Worm (Caenorhabditis elegans) whole organism, young adult: ENCODE data around the gene F47G3.4.

Experiments used
- C17E4.6 ChIP-seq: fragments of 200-800 bp; sonication (Bioruptor generic); IDR thresholded peaks from 2 replicates; pipeline ENCODE4 v1.3.6; 2022; ENCODE audit warnings: missing genetic modification reagents, missing genetic modification characterization, missing compliant biosample characterization
- F57A8.1 ChIP-seq: fragments of 200-800 bp; sonication (Bioruptor generic); optimal IDR thresholded peaks from 2 replicates; lab custom pipeline; 2018; ENCODE audit warnings: mild to moderate bottlenecking, missing genetic modification characterization, moderate library complexity, missing compliant biosample characterization
- K11D2.4 ChIP-seq: fragments of 200-800 bp; sonication (Bioruptor generic); IDR thresholded peaks from 2 replicates; pipeline ENCODE4 v1.3.6; 2022; ENCODE audit warnings: missing genetic modification reagents, missing genetic modification characterization, missing compliant biosample characterization
- dpl-1 ChIP-seq: fragments of 150-350 bp; optimal IDR thresholded peaks from 2 replicates; lab custom pipeline; 2014; ENCODE audit warnings: missing biosample characterization, missing genetic modification reagents, missing genetic modification characterization
- efl-1 ChIP-seq: fragments of 150-350 bp; optimal IDR thresholded peaks from 2 replicates; lab custom pipeline; 2014; ENCODE audit warnings: missing biosample characterization, missing genetic modification reagents, missing genetic modification characterization
- nhr-27 ChIP-seq: fragments of 200-800 bp; sonication (Bioruptor generic); optimal IDR thresholded peaks from 2 replicates; lab custom pipeline; 2018; ENCODE audit warnings: mild to moderate bottlenecking, missing genetic modification characterization, moderate library complexity, missing compliant biosample characterization
- sdz-38 ChIP-seq: sonication (generic microtip); optimal IDR thresholded peaks from 2 replicates; lab custom pipeline; 2016; ENCODE audit warnings: missing genotype, missing genetic modification characterization, missing compliant biosample characterization

DNA sequence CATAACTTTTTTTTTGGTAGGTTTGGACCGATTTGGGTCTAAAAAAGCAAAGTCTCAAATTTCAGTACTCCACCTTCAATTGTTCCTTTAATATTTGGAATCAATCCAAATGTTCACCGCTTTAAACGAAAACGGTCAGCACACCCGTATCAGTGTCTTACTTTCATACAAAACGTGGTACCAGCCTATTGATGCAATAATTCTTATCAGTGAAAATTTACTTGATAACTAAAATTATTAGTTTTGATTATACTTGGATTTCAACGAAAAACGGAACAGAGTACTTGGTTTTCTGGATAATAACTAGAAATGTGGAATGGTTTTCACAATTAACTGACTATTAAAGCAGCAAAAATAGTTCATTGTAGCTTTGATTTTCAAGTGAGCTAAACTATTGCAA is 10.7 kb upstream of the F47G3.4 start:
- TF ChIP-seq sdz-38 (tag; lab: Kevin White, UChicago) (no peak), K11D2.4 (no peak), F57A8.1 (GFP tag; lab: Kevin White, UChicago) (no peak), nhr-27 (tag; lab: Kevin White, UChicago) (no peak), dpl-1 (GFP tag; lab: Kevin White, UChicago) (no peak), C17E4.6 (GFP tag; lab: Robert Waterston, UW) (no peak), efl-1 (GFP tag; lab: Kevin White, UChicago) (no peak)
